Worm (Caenorhabditis elegans) whole organism, young adult: ENCODE measurements around the gene hat-1.
A peak's percentile ranks its signal among the peaks of the same experiment; 100 is the strongest.

Experiments used
- B0019.2 ChIP-seq: fragments of 200-800 bp; sonication (Bioruptor generic); conservative IDR thresholded peaks from 2 replicates; pipeline ENCODE4 v1.3.6; 2022; ENCODE audit warnings: missing genetic modification reagents, missing genetic modification characterization, missing compliant biosample characterization
- B0261.1 ChIP-seq: sonication (generic microtip); optimal IDR thresholded peaks from 2 replicates; lab custom pipeline; 2016; ENCODE audit warnings: mild to moderate bottlenecking, missing genetic modification characterization, moderate library complexity, missing compliant biosample characterization
- C06A6.2 ChIP-seq: fragments of 200-800 bp; sonication (Bioruptor generic); conservative IDR thresholded peaks from 2 replicates; pipeline ENCODE4 v1.3.6; 2022; ENCODE audit warnings: missing genetic modification characterization, missing compliant biosample characterization
- F39B2.1 ChIP-seq: fragments of 200-800 bp; sonication (Bioruptor generic); IDR thresholded peaks from 2 replicates; pipeline ENCODE4 v1.3.6; 2022; ENCODE audit warnings: missing genetic modification reagents, missing genetic modification characterization, missing compliant biosample characterization
- F49E8.2 ChIP-seq: sonication (generic microtip); optimal IDR thresholded peaks from 3 replicates; lab custom pipeline; 2017; ENCODE audit warnings: missing genetic modification characterization, mild to moderate bottlenecking, missing compliant biosample characterization, antibody characterized with exemption, moderate library complexity; ENCODE audit not compliant: insufficient read depth
- F52B5.7 ChIP-seq: sonication (generic microtip); optimal IDR thresholded peaks from 2 replicates; lab custom pipeline; 2016; ENCODE audit warnings: mild to moderate bottlenecking, missing genetic modification characterization, missing compliant biosample characterization
- F55B11.4 ChIP-seq: sonication (generic microtip); optimal IDR thresholded peaks from 2 replicates; lab custom pipeline; 2016; ENCODE audit warnings: missing compliant biosample characterization, missing genetic modification characterization, borderline replicate concordance; ENCODE audit not compliant: insufficient read depth
- K11D2.4 ChIP-seq: fragments of 200-800 bp; sonication (Bioruptor generic); IDR thresholded peaks from 2 replicates; pipeline ENCODE4 v1.3.6; 2022; ENCODE audit warnings: missing genetic modification reagents, missing genetic modification characterization, missing compliant biosample characterization
- Y67H2A.10 ChIP-seq: fragments of 200-800 bp; sonication (Bioruptor generic); conservative IDR thresholded peaks from 2 replicates; pipeline ENCODE4 v1.3.6; 2022; ENCODE audit warnings: missing genetic modification reagents, missing genetic modification characterization, missing compliant biosample characterization
- bed-1 ChIP-seq: fragments of 200-800 bp; sonication (Bioruptor generic); IDR thresholded peaks from 2 replicates; pipeline ENCODE4 v1.3.6; 2022; ENCODE audit warnings: missing genetic modification reagents, missing genetic modification characterization, missing compliant biosample characterization
- ceh-40 ChIP-seq: fragments of 200-800 bp; sonication (Bioruptor generic); IDR thresholded peaks from 2 replicates; pipeline ENCODE4 v1.3.6; 2022; ENCODE audit warnings: missing genetic modification characterization, missing compliant biosample characterization
- die-1 ChIP-seq: sonication (generic microtip); optimal IDR thresholded peaks from 2 replicates; lab custom pipeline; 2016; ENCODE audit warnings: missing genotype, mild to moderate bottlenecking, missing genetic modification characterization, missing compliant biosample characterization
- dpl-1 ChIP-seq: fragments of 150-350 bp; optimal IDR thresholded peaks from 2 replicates; lab custom pipeline; 2014; ENCODE audit warnings: missing biosample characterization, missing genetic modification reagents, missing genetic modification characterization
- efl-1 ChIP-seq: fragments of 150-350 bp; optimal IDR thresholded peaks from 2 replicates; lab custom pipeline; 2014; ENCODE audit warnings: missing biosample characterization, missing genetic modification reagents, missing genetic modification characterization
- egrh-3 ChIP-seq: fragments of 200-800 bp; sonication (Bioruptor generic); IDR thresholded peaks from 2 replicates; pipeline ENCODE4 v1.3.6; 2022; ENCODE audit warnings: missing genetic modification reagents, missing genetic modification characterization, missing compliant biosample characterization
- ets-4 ChIP-seq: fragments of 200-800 bp; sonication (Bioruptor generic); optimal IDR thresholded peaks from 2 replicates; lab custom pipeline; 2018; ENCODE audit warnings: mild to moderate bottlenecking, missing genetic modification characterization, missing compliant biosample characterization
- hmg-20 ChIP-seq: fragments of 200-800 bp; sonication (Bioruptor generic); IDR thresholded peaks from 2 replicates; pipeline ENCODE4 v1.3.6; 2022; ENCODE audit warnings: missing genetic modification reagents, missing genetic modification characterization, missing compliant biosample characterization
- lag-1 ChIP-seq: fragments of 200-800 bp; sonication (Bioruptor generic); IDR thresholded peaks from 2 replicates; pipeline ENCODE4 v1.3.6; 2022; ENCODE audit warnings: missing genetic modification reagents, missing genetic modification characterization, missing compliant biosample characterization
- let-526 ChIP-seq: fragments of 200-800 bp; sonication (Bioruptor generic); IDR thresholded peaks from 2 replicates; pipeline ENCODE4 v1.3.6; 2022; ENCODE audit warnings: missing genetic modification reagents, missing genetic modification characterization, missing compliant biosample characterization
- lin-54 ChIP-seq: fragments of 200-800 bp; sonication (Bioruptor generic); optimal IDR thresholded peaks from 2 replicates; lab custom pipeline; 2018; ENCODE audit warnings: mild to moderate bottlenecking, missing genetic modification characterization, missing compliant biosample characterization
- lsl-1 ChIP-seq: fragments of 200-800 bp; sonication (Bioruptor generic); optimal IDR thresholded peaks from 2 replicates; lab custom pipeline; 2018; ENCODE audit warnings: mild to moderate bottlenecking, missing genetic modification characterization, moderate library complexity, missing compliant biosample characterization
- lsy-27 ChIP-seq: sonication (generic microtip); optimal IDR thresholded peaks from 2 replicates; lab custom pipeline; 2017; ENCODE audit warnings: missing genetic modification characterization, mild to moderate bottlenecking, missing compliant biosample characterization, antibody characterized with exemption, missing genotype, borderline replicate concordance; ENCODE audit not compliant: insufficient read depth
- madf-10 ChIP-seq: sonication (generic microtip); optimal IDR thresholded peaks from 2 replicates; lab custom pipeline; 2016; ENCODE audit warnings: mild to moderate bottlenecking, missing genetic modification characterization, missing compliant biosample characterization
- madf-6 ChIP-seq: fragments of 200-800 bp; sonication (Bioruptor generic); IDR thresholded peaks from 2 replicates; pipeline ENCODE4 v1.3.6; 2022; ENCODE audit warnings: missing genetic modification reagents, missing genetic modification characterization, missing compliant biosample characterization
- mcd-1 ChIP-seq: fragments of 200-800 bp; sonication (Bioruptor generic); IDR thresholded peaks from 2 replicates; pipeline ENCODE4 v1.3.6; 2022; ENCODE audit warnings: missing genetic modification reagents, missing genetic modification characterization, missing compliant biosample characterization
- mel-28 ChIP-seq: sonication (generic microtip); optimal IDR thresholded peaks from 2 replicates; lab custom pipeline; 2016; ENCODE audit warnings: borderline replicate concordance, mild to moderate bottlenecking, missing genetic modification characterization, missing compliant biosample characterization
- nhr-179 ChIP-seq: sonication (generic microtip); optimal IDR thresholded peaks from 2 replicates; lab custom pipeline; 2016; ENCODE audit warnings: mild to moderate bottlenecking, missing genetic modification characterization, missing compliant biosample characterization
- pha-4 ChIP-seq: fragments of 150-350 bp; sonication (generic microtip); optimal IDR thresholded peaks from 2 replicates; lab custom pipeline; 2014; ENCODE audit warnings: missing biosample characterization, missing genetic modification reagents, missing genetic modification characterization
- rcor-1 ChIP-seq: fragments of 200-800 bp; sonication (Bioruptor generic); IDR thresholded peaks from 2 replicates; pipeline ENCODE4 v1.3.6; 2022; ENCODE audit warnings: missing genetic modification reagents, missing genetic modification characterization, missing compliant biosample characterization
- sea-2 ChIP-seq: fragments of 200-800 bp; sonication (Bioruptor generic); IDR thresholded peaks from 2 replicates; pipeline ENCODE4 v1.3.6; 2022; ENCODE audit warnings: missing genetic modification characterization, missing compliant biosample characterization
- snpc-1.1 ChIP-seq: sonication (generic microtip); optimal IDR thresholded peaks from 2 replicates; lab custom pipeline; 2017; ENCODE audit warnings: missing genetic modification characterization, mild to moderate bottlenecking, missing compliant biosample characterization, antibody characterized with exemption, moderate library complexity, missing genotype, missing genetic modification reagents; ENCODE audit not compliant: insufficient read depth
- somi-1 ChIP-seq: fragments of 200-800 bp; sonication (Bioruptor generic); optimal IDR thresholded peaks from 2 replicates; lab custom pipeline; 2018; ENCODE audit warnings: mild to moderate bottlenecking, missing genetic modification characterization, missing compliant biosample characterization
- tbp1 ChIP-seq: fragments of 200-800 bp; sonication (Bioruptor generic); optimal IDR thresholded peaks from 2 replicates; lab custom pipeline; 2018; ENCODE audit warnings: mild to moderate bottlenecking, missing genetic modification characterization, missing compliant biosample characterization
- tbx-9 ChIP-seq: sonication (generic microtip); optimal IDR thresholded peaks from 2 replicates; lab custom pipeline; 2016; ENCODE audit warnings: borderline replicate concordance, missing genetic modification characterization, inconsistent platforms, missing compliant biosample characterization
- unc-130 ChIP-seq: sonication (generic microtip); optimal IDR thresholded peaks from 2 replicates; lab custom pipeline; 2016; ENCODE audit warnings: missing genetic modification reagents, missing genetic modification characterization, missing compliant biosample characterization
- ztf-25 ChIP-seq: fragments of 200-800 bp; sonication (Bioruptor generic); IDR thresholded peaks from 2 replicates; pipeline ENCODE4 v1.3.6; 2022; ENCODE audit warnings: missing genetic modification reagents, missing genetic modification characterization, missing compliant biosample characterization
- ztf-26 ChIP-seq: sonication (generic microtip); optimal IDR thresholded peaks from 2 replicates; lab custom pipeline; 2017; ENCODE audit warnings: missing genetic modification characterization, missing compliant biosample characterization
- ztf-28 ChIP-seq: fragments of 200-800 bp; sonication (Bioruptor generic); IDR thresholded peaks from 2 replicates; pipeline ENCODE4 v1.3.6; 2022; ENCODE audit warnings: missing genetic modification reagents, missing genetic modification characterization, missing compliant biosample characterization
- ztf-3 ChIP-seq: fragments of 200-800 bp; sonication (Bioruptor generic); optimal IDR thresholded peaks from 2 replicates; lab custom pipeline; 2018; ENCODE audit warnings: mild to moderate bottlenecking, missing genetic modification characterization, missing compliant biosample characterization
- ztf-6 ChIP-seq: fragments of 200-800 bp; sonication (Bioruptor generic); IDR thresholded peaks from 2 replicates; pipeline ENCODE4 v1.3.6; 2022; ENCODE audit warnings: missing genetic modification reagents, missing genetic modification characterization, missing compliant biosample characterization

hat-1 gene

ce11 chrIII:10432104-10432503, 25.1 kb upstream of the hat-1 start (continued):
- TF ChIP-seq F49E8.2 = peak; percentile 17
- no peak for TF ChIP-seq lsy-27 (tag; lab: Kevin White, UChicago)
- no peak for TF ChIP-seq ztf-6 (GFP tag; lab: Robert Waterston, UW)
- no peak for TF ChIP-seq nhr-179
- no peak for TF ChIP-seq ztf-25
- peak; percentile 82 for TF ChIP-seq tbp1 (GFP tag; lab: Kevin White, UChicago)
- TF ChIP-seq B0261.1 (tag; lab: Kevin White, UChicago) = peak; percentile 57
- TF ChIP-seq F39B2.1 (GFP tag; lab: Robert Waterston, UW) = no peak
- no peak for TF ChIP-seq lin-54 (GFP tag; lab: Kevin White, UChicago)
- TF ChIP-seq mcd-1 (GFP tag; lab: Robert Waterston, UW) = no peak
- no peak for TF ChIP-seq efl-1
- no peak for TF ChIP-seq dpl-1
- no peak for TF ChIP-seq bed-1 (GFP tag; lab: Robert Waterston, UW)
- no peak for TF ChIP-seq rcor-1 (GFP tag; lab: Robert Waterston, UW)
- no peak for TF ChIP-seq ztf-3
- TF ChIP-seq lag-1 = no peak
- TF ChIP-seq tbx-9 (tag; lab: Kevin White, UChicago) = no peak
- no peak for TF ChIP-seq unc-130
- no peak for TF ChIP-seq ztf-28
- TF ChIP-seq F52B5.7 (tag; lab: Kevin White, UChicago) = no peak
- TF ChIP-seq ets-4 (GFP tag; lab: Kevin White, UChicago) = no peak
- TF ChIP-seq hmg-20 (GFP tag; lab: Robert Waterston, UW) = no peak
- no peak for TF ChIP-seq B0019.2 (GFP tag; lab: Robert Waterston, UW)
- 0 out of 2 replicates have a peak, but pooled peaks have one; percentile 29 for TF ChIP-seq madf-6 (GFP tag; lab: Robert Waterston, UW)
- no peak for TF ChIP-seq K11D2.4
- peak; percentile 25 for TF ChIP-seq lsl-1
- no peak for TF ChIP-seq sea-2 (GFP tag; lab: Robert Waterston, UW)
- no peak for TF ChIP-seq let-526 (GFP tag; lab: Robert Waterston, UW)
- TF ChIP-seq Y67H2A.10 (GFP tag; lab: Robert Waterston, UW) = no peak
- no peak for TF ChIP-seq F55B11.4 (tag; lab: Kevin White, UChicago)
- no peak for TF ChIP-seq egrh-3
- no peak for TF ChIP-seq madf-10 (tag; lab: Kevin White, UChicago)

ce11 chrIII:10427882-10428281, 20.8 kb upstream of the hat-1 start, which contains the start of gene prp-3:
Gene prp-3, minus strand, starts transcription at chrIII:10427982.
- no peak for TF ChIP-seq C06A6.2 (GFP tag; lab: Robert Waterston, UW)
- TF ChIP-seq pha-4 = no peak
- no peak for TF ChIP-seq mel-28 (tag; lab: Kevin White, UChicago)
- TF ChIP-seq ets-4 (GFP tag; lab: Kevin White, UChicago) = no peak
- no peak for TF ChIP-seq somi-1 (GFP tag; lab: Kevin White, UChicago)
- TF ChIP-seq die-1 (tag; lab: Kevin White, UChicago) = no peak
- TF ChIP-seq ztf-26 = no peak
- no peak for TF ChIP-seq ceh-40 (GFP tag; lab: Robert Waterston, UW)
- no peak for TF ChIP-seq B0019.2 (GFP tag; lab: Robert Waterston, UW)
- no peak for TF ChIP-seq lag-1
- no peak for TF ChIP-seq snpc-1.1
- TF ChIP-seq, all 124 proteins: peak for 0
